Worm (Caenorhabditis elegans) whole organism, late embryonic: ENCODE results near the gene serp-1.2.

ENCODE experiments used
- ama-1 ChIP-seq: fragments of 150-350 bp; optimal IDR thresholded peaks from 2 replicates; lab custom pipeline; 2014
- ceh-19 ChIP-seq: fragments of 200-800 bp; sonication (Bioruptor generic); optimal IDR thresholded peaks from 2 replicates; lab custom pipeline; 2018; ENCODE audit warnings: mild to moderate bottlenecking, missing genetic modification characterization, missing compliant biosample characterization
- ceh-2 ChIP-seq: sonication (generic microtip); optimal IDR thresholded peaks from 2 replicates; lab custom pipeline; 2016; ENCODE audit warnings: missing genotype, missing genetic modification characterization, missing compliant biosample characterization
- elt-2 ChIP-seq: sonication (generic microtip); optimal IDR thresholded peaks from 2 replicates; lab custom pipeline; 2016; ENCODE audit warnings: missing genetic modification reagents, missing genetic modification characterization, missing compliant biosample characterization
- hlh-30 ChIP-seq: sonication (generic microtip); optimal IDR thresholded peaks from 2 replicates; lab custom pipeline; 2017; ENCODE audit warnings: antibody characterized with exemption, missing genetic modification characterization, missing compliant biosample characterization; ENCODE audit not compliant: insufficient read depth
- lin-11 ChIP-seq: fragments of 200-800 bp; sonication (Bioruptor generic); optimal IDR thresholded peaks from 2 replicates; lab custom pipeline; 2018; ENCODE audit warnings: mild to moderate bottlenecking, missing genetic modification characterization, missing compliant biosample characterization
- pha-4 ChIP-seq: fragments of 150-350 bp; optimal IDR thresholded peaks from 2 replicates; lab custom pipeline; 2018; ENCODE audit warnings: missing biosample characterization, missing genetic modification reagents, missing genetic modification characterization

- no peak for TF ChIP-seq pha-4 (tag; lab: Kevin White, UChicago)
- no peak for TF ChIP-seq lin-11 (tag; lab: Kevin White, UChicago)
- TF ChIP-seq ceh-19 (GFP tag; lab: Kevin White, UChicago), result no peak
- no peak for TF ChIP-seq elt-2
- TF ChIP-seq ama-1 (lab: Kevin White, UChicago), result no peak
- TF ChIP-seq hlh-30 (tag; lab: Kevin White, UChicago), result no peak
- TF ChIP-seq ceh-2 (tag; lab: Kevin White, UChicago), result no peak
Measured at ce11 chrIV:8189667-8190066, 35.8 kb upstream of the serp-1.2 start.
